Fruit fly (Drosophila melanogaster) whole organism, embryonic: ENCODE data around the gene CG18675.

Experiments
- CG14014 ChIP-seq: fragments of 200-800 bp; sonication (Bioruptor generic); IDR thresholded peaks from 2 replicates; pipeline ENCODE4 v1.3.6; 2022; ENCODE audit warnings: missing biosample characterization, missing genetic modification characterization
- CG16779 ChIP-seq: fragments of 200-800 bp; sonication (Bioruptor generic); IDR thresholded peaks from 2 replicates; pipeline ENCODE4 v1.3.6; 2022; ENCODE audit warnings: missing biosample characterization, missing genetic modification characterization
- CG31365 ChIP-seq: fragments of 200-800 bp; sonication (Bioruptor generic); optimal IDR thresholded peaks from 2 replicates; lab custom pipeline; 2018; ENCODE audit warnings: missing biosample characterization, mild to moderate bottlenecking, missing genetic modification characterization
- CG9876 ChIP-seq: fragments of 200-800 bp; sonication (Bioruptor generic); optimal IDR thresholded peaks from 2 replicates; lab custom pipeline; 2016; ENCODE audit warnings: missing biosample characterization, missing genetic modification characterization
- Hr3 ChIP-seq: fragments of 200-800 bp; sonication (Bioruptor generic); optimal IDR thresholded peaks from 3 replicates; lab custom pipeline; 2016; ENCODE audit warnings: missing biosample characterization, missing genetic modification characterization
- abd-A ChIP-seq: fragments of 200-800 bp; sonication (Bioruptor generic); optimal IDR thresholded peaks from 3 replicates; lab custom pipeline; 2019; ENCODE audit warnings: missing biosample characterization, mild to moderate bottlenecking, missing genetic modification characterization, moderate library complexity
- eyg ChIP-seq: fragments of 200-800 bp; sonication (Bioruptor generic); optimal IDR thresholded peaks from 3 replicates; lab custom pipeline; 2016; ENCODE audit warnings: missing biosample characterization, missing genetic modification characterization
- kni ChIP-seq: fragments of 200-800 bp; sonication (Bioruptor generic); optimal IDR thresholded peaks from 3 replicates; lab custom pipeline; 2017; ENCODE audit warnings: mild to moderate bottlenecking, missing biosample characterization, missing genetic modification reagents, missing genetic modification characterization
- onecut ChIP-seq: fragments of 200-800 bp; sonication (Bioruptor generic); IDR thresholded peaks from 2 replicates; pipeline ENCODE4 v1.3.6; 2022; ENCODE audit warnings: missing biosample characterization, missing genetic modification characterization

dm6 chr3L:4167353-4167842 is 6.3 kb upstream of the CG18675 start, which contains the start of gene mas:
- TF ChIP-seq CG14014 (GFP tag; lab: Robert Waterston, UW) (no peak), kni (GFP tag; lab: Kevin White, UChicago) (no peak), Hr3 (GFP tag; lab: Kevin White, UChicago) (no peak), abd-A (tag; lab: Kevin White, UChicago) (no peak), eyg (GFP tag; lab: Kevin White, UChicago) (no peak), CG31365 (tag; lab: Kevin White, UChicago) (no peak), onecut (GFP tag; lab: Robert Waterston, UW) (no peak), CG16779 (no peak), CG9876 (no peak)
